Worm (Caenorhabditis elegans) whole organism, L1 larva: ENCODE results near the gene C25D7.16.

Source experiments
- C34B4.2 ChIP-seq: sonication (generic microtip); optimal IDR thresholded peaks from 2 replicates; lab custom pipeline; 2017; ENCODE audit warnings: mild to moderate bottlenecking, missing genetic modification characterization, missing compliant biosample characterization
- Y116A8C.19 ChIP-seq: sonication (generic microtip); optimal IDR thresholded peaks from 2 replicates; lab custom pipeline; 2016; ENCODE audit warnings: missing compliant biosample characterization, missing genetic modification characterization, borderline replicate concordance
- alr-1 ChIP-seq: fragments of 200-800 bp; sonication (Bioruptor generic); optimal IDR thresholded peaks from 2 replicates; lab custom pipeline; 2018; ENCODE audit warnings: borderline replicate concordance, mild to moderate bottlenecking, missing genetic modification characterization, missing compliant biosample characterization
- ama-1 ChIP-seq: fragments of 150-350 bp; optimal IDR thresholded peaks from 2 replicates; lab custom pipeline; 2014
- ceh-8 ChIP-seq: fragments of 200-800 bp; sonication (Bioruptor generic); optimal IDR thresholded peaks from 2 replicates; lab custom pipeline; 2018; ENCODE audit warnings: mild to moderate bottlenecking, missing genetic modification characterization, moderate library complexity, missing compliant biosample characterization
- ceh-88 ChIP-seq: fragments of 200-800 bp; sonication (Bioruptor generic); IDR thresholded peaks from 2 replicates; pipeline ENCODE4 v1.3.6; 2022; ENCODE audit warnings: missing genetic modification characterization, missing compliant biosample characterization
- ceh-90 ChIP-seq: sonication (generic microtip); optimal IDR thresholded peaks from 2 replicates; lab custom pipeline; 2016; ENCODE audit warnings: missing genetic modification characterization, missing compliant biosample characterization
- dsc-1 ChIP-seq: sonication (generic microtip); optimal IDR thresholded peaks from 2 replicates; lab custom pipeline; 2016; ENCODE audit warnings: mild to moderate bottlenecking, missing genetic modification characterization, missing compliant biosample characterization
- efl-3 ChIP-seq: fragments of 200-800 bp; sonication (Bioruptor generic); optimal IDR thresholded peaks from 2 replicates; lab custom pipeline; 2018; ENCODE audit warnings: mild to moderate bottlenecking, missing genetic modification characterization, missing compliant biosample characterization
- egl-13 ChIP-seq: sonication (generic microtip); optimal IDR thresholded peaks from 2 replicates; lab custom pipeline; 2016; ENCODE audit warnings: missing genotype, missing genetic modification reagents, missing genetic modification characterization, missing compliant biosample characterization
- fkh-4 ChIP-seq: sonication (generic microtip); optimal IDR thresholded peaks from 2 replicates; lab custom pipeline; 2016; ENCODE audit warnings: missing compliant biosample characterization, missing genetic modification characterization, borderline replicate concordance
- hlh-17 ChIP-seq: fragments of 200-800 bp; sonication (Bioruptor generic); optimal IDR thresholded peaks from 2 replicates; lab custom pipeline; 2018; ENCODE audit warnings: missing genetic modification characterization, mild to moderate bottlenecking, missing compliant biosample characterization, moderate library complexity, borderline replicate concordance
- hpl-2 ChIP-seq: fragments of 150-350 bp; optimal IDR thresholded peaks from 2 replicates; lab custom pipeline; 2014; ENCODE audit warnings: missing biosample characterization, missing genetic modification reagents, missing genetic modification characterization
- irx-1 ChIP-seq: sonication (generic microtip); optimal IDR thresholded peaks from 2 replicates; lab custom pipeline; 2016; ENCODE audit warnings: missing genetic modification characterization, missing compliant biosample characterization
- isw-1 ChIP-seq: fragments of 200-800 bp; sonication (Bioruptor generic); IDR thresholded peaks from 2 replicates; pipeline ENCODE4 v1.3.6; 2022; ENCODE audit warnings: missing genetic modification characterization, missing compliant biosample characterization
- jun-1 ChIP-seq: fragments of 150-350 bp; optimal IDR thresholded peaks from 2 replicates; lab custom pipeline; 2014; ENCODE audit warnings: missing biosample characterization, missing genetic modification reagents, missing genetic modification characterization
- lin-13 ChIP-seq: fragments of 150-350 bp; optimal IDR thresholded peaks from 2 replicates; lab custom pipeline; 2014; ENCODE audit warnings: missing biosample characterization, missing genetic modification reagents, missing genetic modification characterization
- lin-35 ChIP-seq, 2 experiments: fragments of 150-350 bp; optimal IDR thresholded peaks; 2 replicates each; lab custom pipeline; 2014; ENCODE audit warnings: missing biosample characterization in 2 of 2, missing genetic modification characterization in 2 of 2, missing genetic modification reagents in 2 of 2
- lir-3 ChIP-seq: sonication (generic microtip); optimal IDR thresholded peaks from 2 replicates; lab custom pipeline; 2016; ENCODE audit warnings: mild to moderate bottlenecking, missing genetic modification characterization, moderate library complexity, missing compliant biosample characterization; ENCODE audit not compliant: poor library complexity
- mab-9 ChIP-seq: fragments of 200-800 bp; sonication (Bioruptor generic); IDR thresholded peaks from 2 replicates; pipeline ENCODE4 v1.3.6; 2022; ENCODE audit warnings: missing genetic modification reagents, missing genetic modification characterization, missing compliant biosample characterization
- mdl-1 ChIP-seq, 2 experiments: fragments of 150-350 bp; optimal IDR thresholded peaks; 2 replicates each; lab custom pipeline; 2014 to 2017; ENCODE audit warnings: missing biosample characterization in 2 of 2, missing genetic modification characterization in 2 of 2, inconsistent platforms in 1 of 2
- mef-2 ChIP-seq: fragments of 150-350 bp; optimal IDR thresholded peaks from 2 replicates; lab custom pipeline; 2014; ENCODE audit warnings: missing biosample characterization, missing genetic modification characterization
- nhr-11 ChIP-seq: fragments of 150-350 bp; optimal IDR thresholded peaks from 2 replicates; lab custom pipeline; 2014; ENCODE audit warnings: missing biosample characterization, missing genetic modification characterization
- nhr-12 ChIP-seq: sonication (generic microtip); optimal IDR thresholded peaks from 2 replicates; lab custom pipeline; 2017; ENCODE audit warnings: missing biosample characterization, missing genetic modification characterization
- nhr-20 ChIP-seq: sonication (generic microtip); optimal IDR thresholded peaks from 2 replicates; lab custom pipeline; 2016; ENCODE audit warnings: mild to moderate bottlenecking, missing genetic modification characterization, missing compliant biosample characterization
- nhr-237 ChIP-seq: fragments of 150-350 bp; optimal IDR thresholded peaks from 2 replicates; lab custom pipeline; 2014; ENCODE audit warnings: missing biosample characterization, missing genetic modification characterization
- nhr-28 ChIP-seq: fragments of 150-350 bp; optimal IDR thresholded peaks from 2 replicates; lab custom pipeline; 2014; ENCODE audit warnings: missing biosample characterization, missing genetic modification characterization
- nhr-47 ChIP-seq: sonication (generic microtip); optimal IDR thresholded peaks from 2 replicates; lab custom pipeline; 2016; ENCODE audit warnings: mild to moderate bottlenecking, missing genetic modification characterization, moderate library complexity, missing compliant biosample characterization
- nhr-71 ChIP-seq: sonication (generic microtip); optimal IDR thresholded peaks from 2 replicates; lab custom pipeline; 2016; ENCODE audit warnings: mild to moderate bottlenecking, missing genetic modification characterization, moderate library complexity, missing compliant biosample characterization
- nhr-85 ChIP-seq: sonication (generic microtip); peaks from one replicate; lab custom pipeline; 2016; ENCODE audit warnings: missing genetic modification characterization, inconsistent platforms, missing compliant biosample characterization
- pag-3 ChIP-seq: sonication (generic microtip); optimal IDR thresholded peaks from 2 replicates; lab custom pipeline; 2017; ENCODE audit warnings: missing genetic modification characterization, mild to moderate bottlenecking, missing compliant biosample characterization, antibody characterized with exemption, borderline replicate concordance; ENCODE audit not compliant: insufficient read depth
- pax-3 ChIP-seq: fragments of 200-800 bp; sonication (Bioruptor generic); optimal IDR thresholded peaks from 2 replicates; lab custom pipeline; 2018; ENCODE audit warnings: mild to moderate bottlenecking, missing genetic modification characterization, moderate library complexity, missing compliant biosample characterization
- pqm-1 ChIP-seq: sonication (generic microtip); optimal IDR thresholded peaks from 3 replicates; lab custom pipeline; 2017; ENCODE audit warnings: missing biosample characterization, missing genetic modification characterization
- snpc-4 ChIP-seq: fragments of 150-350 bp; optimal IDR thresholded peaks from 2 replicates; lab custom pipeline; 2014; ENCODE audit warnings: missing biosample characterization, missing genetic modification characterization
- sptf-1 ChIP-seq: fragments of 150-350 bp; optimal IDR thresholded peaks from 2 replicates; lab custom pipeline; 2014; ENCODE audit warnings: missing biosample characterization, missing genetic modification characterization
- tlp-1 ChIP-seq: fragments of 150-350 bp; optimal IDR thresholded peaks from 2 replicates; lab custom pipeline; 2014; ENCODE audit warnings: missing biosample characterization, missing genetic modification characterization
- unc-130 ChIP-seq: fragments of 150-350 bp; optimal IDR thresholded peaks from 2 replicates; lab custom pipeline; 2017; ENCODE audit warnings: missing biosample characterization, missing genetic modification characterization, inconsistent platforms
- unc-62 ChIP-seq: fragments of 150-350 bp; optimal IDR thresholded peaks from 2 replicates; lab custom pipeline; 2014; ENCODE audit warnings: missing biosample characterization, missing genetic modification reagents, missing genetic modification characterization
- unc-86 ChIP-seq: sonication (generic microtip); optimal IDR thresholded peaks from 2 replicates; lab custom pipeline; 2016; ENCODE audit warnings: missing genetic modification characterization, missing compliant biosample characterization
- unc-98 ChIP-seq: fragments of 200-800 bp; sonication (Bioruptor generic); IDR thresholded peaks from 2 replicates; pipeline ENCODE4 v1.3.6; 2022; ENCODE audit warnings: missing genetic modification characterization, missing compliant biosample characterization
- xbp-1 ChIP-seq: sonication (generic microtip); optimal IDR thresholded peaks from 2 replicates; lab custom pipeline; 2016; ENCODE audit warnings: missing genetic modification characterization, missing compliant biosample characterization
- zip-4 ChIP-seq: fragments of 200-800 bp; sonication (Bioruptor generic); optimal IDR thresholded peaks from 2 replicates; lab custom pipeline; 2018; ENCODE audit warnings: mild to moderate bottlenecking, missing genetic modification characterization, moderate library complexity, missing compliant biosample characterization
- ztf-4 ChIP-seq: fragments of 150-350 bp; optimal IDR thresholded peaks from 2 replicates; lab custom pipeline; 2014; ENCODE audit warnings: missing biosample characterization, missing genetic modification characterization

C25D7.16 gene

DNA sequence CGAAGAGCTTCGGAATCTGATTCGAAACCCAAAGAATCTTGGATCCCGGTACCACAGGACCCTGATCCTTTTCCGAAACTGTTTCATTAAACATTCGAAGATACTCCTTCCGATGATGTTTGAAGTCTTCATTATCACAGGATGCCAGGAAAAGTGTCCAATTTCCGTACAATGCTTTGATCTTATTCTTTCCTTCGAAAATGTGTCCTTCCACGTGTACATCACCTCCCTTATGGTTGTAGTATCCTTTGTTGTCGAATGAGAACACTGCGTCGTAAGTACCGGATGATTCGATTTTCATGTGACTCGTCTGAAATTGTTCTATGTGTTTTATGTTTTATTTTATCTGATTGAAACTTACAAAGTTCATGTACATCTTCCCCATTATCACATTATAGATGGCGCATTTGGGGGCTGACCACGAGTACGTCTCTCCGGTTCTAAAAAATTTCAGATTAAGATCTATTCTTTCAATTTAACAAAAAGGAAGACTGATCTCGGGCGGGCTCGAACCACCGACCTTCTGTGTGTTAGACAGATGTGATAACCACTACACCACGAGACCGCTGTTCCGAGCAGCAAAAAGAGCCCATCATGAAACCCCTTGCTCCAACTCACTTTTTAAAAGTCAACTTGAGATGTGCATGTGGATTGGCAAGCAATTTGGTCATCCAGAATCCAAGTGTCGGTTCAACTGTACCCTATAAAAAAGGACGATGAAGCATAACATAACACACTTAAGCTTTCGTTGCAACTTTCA lies 43.3 kb upstream of the C25D7.16 start (continued):
- TF ChIP-seq dsc-1 (tag; lab: Kevin White, UChicago) (peak; percentile 24), mef-2 (tag; lab: Kevin White, UChicago) (no peak), unc-62 (no peak), nhr-85 (tag; lab: Kevin White, UChicago) (peak; percentile 67), nhr-11 (tag; lab: Kevin White, UChicago) (no peak), pqm-1 (tag; lab: Kevin White, UChicago) (no peak), pag-3 (tag; lab: Kevin White, UChicago) (no peak), jun-1 (tag; lab: Kevin White, UChicago) (no peak), nhr-47 (peak; percentile 12), sptf-1 (tag; lab: Kevin White, UChicago) (no peak), nhr-20 (no peak), hlh-17 (no peak), nhr-71 (tag; lab: Kevin White, UChicago) (peak; percentile 36), nhr-237 (tag; lab: Kevin White, UChicago) (no peak), zip-4 (no peak), irx-1 (tag; lab: Kevin White, UChicago) (no peak), ama-1 (lab: Kevin White, UChicago) (no peak), pax-3 (no peak), tlp-1 (tag; lab: Kevin White, UChicago) (no peak), isw-1 (GFP tag; lab: Robert Waterston, UW) (no peak), xbp-1 (tag; lab: Kevin White, UChicago) (no peak), fkh-4 (tag; lab: Kevin White, UChicago) (no peak)

ce11 chrV:15013328-15013727 lies 42.6 kb upstream of the C25D7.16 start:
- TF ChIP-seq unc-98 (GFP tag; lab: Robert Waterston, UW) (no peak), nhr-20 (no peak), ztf-4 (tag; lab: Kevin White, UChicago) (no peak), egl-13 (tag; lab: Kevin White, UChicago) (no peak), hlh-17 (no peak), unc-130 (tag; lab: Kevin White, UChicago) (no peak), C34B4.2 (no peak), lir-3 (tag; lab: Kevin White, UChicago) (no peak), nhr-237 (tag; lab: Kevin White, UChicago) (no peak), lin-35 (GFP tag; optimal IDR thresholded peaks at IDR 0.05; lab: Kevin White, UChicago) (no peak), dsc-1 (tag; lab: Kevin White, UChicago) (no peak), ceh-90 (tag; lab: Kevin White, UChicago) (no peak), ceh-8 (GFP tag; lab: Kevin White, UChicago) (no peak), unc-86 (tag; lab: Kevin White, UChicago) (no peak)
- TF ChIP-seq, all 84 proteins: peak for 0

DNA sequence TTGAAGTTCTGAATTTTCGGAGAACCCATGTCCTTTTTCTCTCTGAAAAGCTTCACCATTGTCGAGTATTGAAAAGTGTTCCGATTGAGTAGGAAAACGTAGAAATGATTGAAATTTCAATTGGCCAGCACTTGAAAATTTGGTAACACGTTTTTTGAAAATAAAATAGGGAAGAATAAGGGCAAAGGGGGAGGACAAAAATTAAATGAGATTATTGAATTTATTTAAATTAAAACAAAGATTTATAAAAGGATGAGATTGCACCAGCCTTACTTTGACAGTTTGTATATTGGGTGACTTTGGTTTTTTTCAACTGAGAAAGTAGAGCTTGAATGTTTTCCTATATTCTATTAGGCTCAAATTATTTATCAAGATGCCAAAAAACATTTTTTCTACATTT lies 41.8 kb upstream of the C25D7.16 start, which contains the start of gene obr-2:
Gene obr-2 (minus strand): TSS at position 101 of the 400 bp plus-strand sequence.
- TF ChIP-seq lir-3 (tag; lab: Kevin White, UChicago) (no peak), hpl-2 (GFP tag; lab: Kevin White, UChicago) (no peak), ama-1 (lab: Kevin White, UChicago) (no peak), hlh-17 (no peak), nhr-12 (tag; lab: Kevin White, UChicago) (no peak), ztf-4 (tag; lab: Kevin White, UChicago) (no peak), Y116A8C.19 (tag; lab: Kevin White, UChicago) (no peak), egl-13 (tag; lab: Kevin White, UChicago) (no peak), alr-1 (tag; lab: Kevin White, UChicago) (no peak), efl-3 (no peak), mab-9 (GFP tag; lab: Robert Waterston, UW) (no peak), lin-13 (GFP tag; lab: Kevin White, UChicago) (no peak), ceh-88 (GFP tag; lab: Robert Waterston, UW) (no peak), nhr-28 (no peak), snpc-4 (no peak), mdl-1 (tag; optimal IDR thresholded peaks at IDR 0.05; lab: Kevin White, UChicago) (no peak)
